Worm (Caenorhabditis elegans) whole organism, L1 larva: ENCODE results near the gene F15D4.5.

Source experiments
- C16A3.4 ChIP-seq: fragments of 150-350 bp; optimal IDR thresholded peaks from 2 replicates; lab custom pipeline; 2014; ENCODE audit warnings: missing biosample characterization, missing genetic modification characterization
- F16B12.6 ChIP-seq: fragments of 150-350 bp; optimal IDR thresholded peaks from 2 replicates; lab custom pipeline; 2014; ENCODE audit warnings: missing biosample characterization, missing genetic modification characterization
- Y116A8C.19 ChIP-seq: sonication (generic microtip); optimal IDR thresholded peaks from 2 replicates; lab custom pipeline; 2016; ENCODE audit warnings: missing compliant biosample characterization, missing genetic modification characterization, borderline replicate concordance
- aha-1 ChIP-seq: fragments of 150-350 bp; optimal IDR thresholded peaks from 2 replicates; lab custom pipeline; 2014; ENCODE audit warnings: missing biosample characterization, missing genetic modification characterization
- alr-1 ChIP-seq: fragments of 200-800 bp; sonication (Bioruptor generic); optimal IDR thresholded peaks from 2 replicates; lab custom pipeline; 2018; ENCODE audit warnings: borderline replicate concordance, mild to moderate bottlenecking, missing genetic modification characterization, missing compliant biosample characterization
- ama-1 ChIP-seq: fragments of 150-350 bp; optimal IDR thresholded peaks from 2 replicates; lab custom pipeline; 2014
- ceh-82 ChIP-seq, 3 experiments: fragments of 150-350 bp in 1 of 3; sonication (generic microtip) in 2 of 3; optimal IDR thresholded peaks; 2 replicates each; lab custom pipeline; 2014 to 2017; ENCODE audit warnings: missing biosample characterization in 3 of 3, missing genetic modification characterization in 3 of 3
- ceh-88 ChIP-seq: fragments of 200-800 bp; sonication (Bioruptor generic); IDR thresholded peaks from 2 replicates; pipeline ENCODE4 v1.3.6; 2022; ENCODE audit warnings: missing genetic modification characterization, missing compliant biosample characterization
- ces-1 ChIP-seq: fragments of 150-350 bp; optimal IDR thresholded peaks from 2 replicates; lab custom pipeline; 2014; ENCODE audit warnings: missing biosample characterization, missing genetic modification reagents, missing genetic modification characterization
- efl-1 ChIP-seq, 4 experiments: fragments of 150-350 bp; optimal IDR thresholded peaks in 3 of 4; peaks in 1 of 4; 1 replicate in 1 of 4; 2 replicates in 3 of 4; lab custom pipeline; 2014; ENCODE audit warnings: missing biosample characterization in 2 of 4, missing genetic modification characterization in 2 of 4, missing genetic modification reagents in 2 of 4
- egl-13 ChIP-seq: sonication (generic microtip); optimal IDR thresholded peaks from 2 replicates; lab custom pipeline; 2016; ENCODE audit warnings: missing genotype, missing genetic modification reagents, missing genetic modification characterization, missing compliant biosample characterization
- egl-27 ChIP-seq, 2 experiments: fragments of 150-350 bp in 1 of 2; sonication (generic microtip); optimal IDR thresholded peaks; 3 replicates each; lab custom pipeline; 2017 to 2018; ENCODE audit warnings: missing biosample characterization in 2 of 2, missing genetic modification characterization in 2 of 2, missing genetic modification reagents in 2 of 2
- elt-3 ChIP-seq, 6 experiments: fragments of 150-350 bp in 1 of 6; sonication (generic microtip); optimal IDR thresholded peaks; 2 replicates each; lab custom pipeline; 2017 to 2018; ENCODE audit warnings: missing biosample characterization in 6 of 6, missing genetic modification characterization in 6 of 6, inconsistent platforms in 1 of 6
- fkh-10 ChIP-seq: sonication (generic microtip); optimal IDR thresholded peaks from 2 replicates; lab custom pipeline; 2017; ENCODE audit warnings: missing biosample characterization, missing genetic modification reagents, missing genetic modification characterization
- fos-1 ChIP-seq: fragments of 150-350 bp; optimal IDR thresholded peaks from 2 replicates; lab custom pipeline; 2014; ENCODE audit warnings: missing biosample characterization, missing genetic modification characterization
- grh-1 ChIP-seq: fragments of 200-800 bp; sonication (Bioruptor generic); IDR thresholded peaks from 2 replicates; pipeline ENCODE4 v1.3.6; 2022; ENCODE audit warnings: missing genetic modification reagents, missing genetic modification characterization, missing compliant biosample characterization
- hpl-2 ChIP-seq: fragments of 150-350 bp; optimal IDR thresholded peaks from 2 replicates; lab custom pipeline; 2014; ENCODE audit warnings: missing biosample characterization, missing genetic modification reagents, missing genetic modification characterization
- irx-1 ChIP-seq: sonication (generic microtip); optimal IDR thresholded peaks from 2 replicates; lab custom pipeline; 2016; ENCODE audit warnings: missing genetic modification characterization, missing compliant biosample characterization
- isw-1 ChIP-seq: fragments of 200-800 bp; sonication (Bioruptor generic); IDR thresholded peaks from 2 replicates; pipeline ENCODE4 v1.3.6; 2022; ENCODE audit warnings: missing genetic modification characterization, missing compliant biosample characterization
- lin-13 ChIP-seq: fragments of 150-350 bp; optimal IDR thresholded peaks from 2 replicates; lab custom pipeline; 2014; ENCODE audit warnings: missing biosample characterization, missing genetic modification reagents, missing genetic modification characterization
- lin-14 ChIP-seq: fragments of 200-800 bp; sonication (Bioruptor generic); optimal IDR thresholded peaks from 2 replicates; lab custom pipeline; 2018; ENCODE audit warnings: mild to moderate bottlenecking, missing genetic modification characterization, moderate library complexity, missing compliant biosample characterization
- lin-15B ChIP-seq: fragments of 150-350 bp; sonication (generic microtip); optimal IDR thresholded peaks from 3 replicates; lab custom pipeline; 2014; ENCODE audit warnings: missing biosample characterization, missing genetic modification characterization
- lin-35 ChIP-seq, 2 experiments: fragments of 150-350 bp; optimal IDR thresholded peaks; 2 replicates each; lab custom pipeline; 2014; ENCODE audit warnings: missing biosample characterization in 2 of 2, missing genetic modification characterization in 2 of 2, missing genetic modification reagents in 2 of 2
- lin-39 ChIP-seq: fragments of 150-350 bp; optimal IDR thresholded peaks from 2 replicates; lab custom pipeline; 2014; ENCODE audit warnings: missing biosample characterization, missing genetic modification reagents, missing genetic modification characterization
- lsy-2 ChIP-seq, 2 experiments: fragments of 150-350 bp; optimal IDR thresholded peaks; 2 replicates each; lab custom pipeline; 2014; ENCODE audit warnings: missing biosample characterization in 2 of 2, missing genetic modification characterization in 2 of 2
- mab-9 ChIP-seq: fragments of 200-800 bp; sonication (Bioruptor generic); IDR thresholded peaks from 2 replicates; pipeline ENCODE4 v1.3.6; 2022; ENCODE audit warnings: missing genetic modification reagents, missing genetic modification characterization, missing compliant biosample characterization
- mdl-1 ChIP-seq, 2 experiments: fragments of 150-350 bp; optimal IDR thresholded peaks; 2 replicates each; lab custom pipeline; 2014 to 2017; ENCODE audit warnings: missing biosample characterization in 2 of 2, missing genetic modification characterization in 2 of 2, inconsistent platforms in 1 of 2
- mep-1 ChIP-seq: fragments of 150-350 bp; optimal IDR thresholded peaks from 2 replicates; lab custom pipeline; 2014; ENCODE audit warnings: missing biosample characterization, missing genetic modification characterization
- nhr-11 ChIP-seq: fragments of 150-350 bp; optimal IDR thresholded peaks from 2 replicates; lab custom pipeline; 2014; ENCODE audit warnings: missing biosample characterization, missing genetic modification characterization
- nhr-19 ChIP-seq: fragments of 200-800 bp; sonication (Bioruptor generic); conservative IDR thresholded peaks from 2 replicates; pipeline ENCODE4 v1.3.6; 2022; ENCODE audit warnings: missing genetic modification characterization, missing compliant biosample characterization
- nhr-20 ChIP-seq: sonication (generic microtip); optimal IDR thresholded peaks from 2 replicates; lab custom pipeline; 2016; ENCODE audit warnings: mild to moderate bottlenecking, missing genetic modification characterization, missing compliant biosample characterization
- nhr-47 ChIP-seq: sonication (generic microtip); optimal IDR thresholded peaks from 2 replicates; lab custom pipeline; 2016; ENCODE audit warnings: mild to moderate bottlenecking, missing genetic modification characterization, moderate library complexity, missing compliant biosample characterization
- nhr-76 ChIP-seq: sonication (generic microtip); optimal IDR thresholded peaks from 2 replicates; lab custom pipeline; 2017; ENCODE audit warnings: missing biosample characterization, missing genetic modification characterization
- nhr-77 ChIP-seq: fragments of 150-350 bp; optimal IDR thresholded peaks from 2 replicates; lab custom pipeline; 2014; ENCODE audit warnings: missing biosample characterization, missing genetic modification characterization
- nhr-84 ChIP-seq: sonication (generic microtip); optimal IDR thresholded peaks from 2 replicates; lab custom pipeline; 2017; ENCODE audit warnings: missing biosample characterization, missing genetic modification characterization
- nhr-85 ChIP-seq: sonication (generic microtip); peaks from one replicate; lab custom pipeline; 2016; ENCODE audit warnings: missing genetic modification characterization, inconsistent platforms, missing compliant biosample characterization
- nhr-90 ChIP-seq: sonication (generic microtip); optimal IDR thresholded peaks from 2 replicates; lab custom pipeline; 2016; ENCODE audit warnings: mild to moderate bottlenecking, missing genetic modification characterization, missing compliant biosample characterization; ENCODE audit not compliant: poor library complexity
- pag-3 ChIP-seq: sonication (generic microtip); optimal IDR thresholded peaks from 2 replicates; lab custom pipeline; 2017; ENCODE audit warnings: missing genetic modification characterization, mild to moderate bottlenecking, missing compliant biosample characterization, antibody characterized with exemption, borderline replicate concordance; ENCODE audit not compliant: insufficient read depth
- pax-3 ChIP-seq: fragments of 200-800 bp; sonication (Bioruptor generic); optimal IDR thresholded peaks from 2 replicates; lab custom pipeline; 2018; ENCODE audit warnings: mild to moderate bottlenecking, missing genetic modification characterization, moderate library complexity, missing compliant biosample characterization
- rnt-1 ChIP-seq: sonication (generic microtip); optimal IDR thresholded peaks from 2 replicates; lab custom pipeline; 2016; ENCODE audit warnings: mild to moderate bottlenecking, missing genetic modification characterization, moderate library complexity, missing compliant biosample characterization
- snpc-4 ChIP-seq: fragments of 150-350 bp; optimal IDR thresholded peaks from 2 replicates; lab custom pipeline; 2014; ENCODE audit warnings: missing biosample characterization, missing genetic modification characterization
- sox-4 ChIP-seq: sonication (generic microtip); optimal IDR thresholded peaks from 2 replicates; lab custom pipeline; 2016; ENCODE audit warnings: missing genetic modification characterization, missing compliant biosample characterization
- sptf-1 ChIP-seq: fragments of 150-350 bp; optimal IDR thresholded peaks from 2 replicates; lab custom pipeline; 2014; ENCODE audit warnings: missing biosample characterization, missing genetic modification characterization
- swsn-7 ChIP-seq: sonication (generic microtip); optimal IDR thresholded peaks from 2 replicates; lab custom pipeline; 2016; ENCODE audit warnings: missing genetic modification characterization, missing compliant biosample characterization
- unc-130 ChIP-seq: fragments of 150-350 bp; optimal IDR thresholded peaks from 2 replicates; lab custom pipeline; 2017; ENCODE audit warnings: missing biosample characterization, missing genetic modification characterization, inconsistent platforms
- unc-30 ChIP-seq: sonication (generic microtip); optimal IDR thresholded peaks from 2 replicates; lab custom pipeline; 2017; ENCODE audit warnings: missing biosample characterization, missing genetic modification characterization
- unc-86 ChIP-seq: sonication (generic microtip); optimal IDR thresholded peaks from 2 replicates; lab custom pipeline; 2016; ENCODE audit warnings: missing genetic modification characterization, missing compliant biosample characterization
- unc-98 ChIP-seq: fragments of 200-800 bp; sonication (Bioruptor generic); IDR thresholded peaks from 2 replicates; pipeline ENCODE4 v1.3.6; 2022; ENCODE audit warnings: missing genetic modification characterization, missing compliant biosample characterization
- vab-15 ChIP-seq: sonication (generic microtip); optimal IDR thresholded peaks from 2 replicates; lab custom pipeline; 2017; ENCODE audit warnings: missing genotype, mild to moderate bottlenecking, missing genetic modification characterization, missing compliant biosample characterization
- zag-1 ChIP-seq: fragments of 150-350 bp; optimal IDR thresholded peaks from 2 replicates; lab custom pipeline; 2014; ENCODE audit warnings: missing biosample characterization, missing genetic modification characterization
- ztf-11 ChIP-seq, 2 experiments: sonication (generic microtip); optimal IDR thresholded peaks; 2 replicates each; lab custom pipeline; 2016 to 2017; ENCODE audit warnings: missing genetic modification characterization in 2 of 2, missing biosample characterization in 1 of 2, missing compliant biosample characterization in 1 of 2
- ztf-4 ChIP-seq: fragments of 150-350 bp; optimal IDR thresholded peaks from 2 replicates; lab custom pipeline; 2014; ENCODE audit warnings: missing biosample characterization, missing genetic modification characterization

Gene F15D4.5

DNA sequence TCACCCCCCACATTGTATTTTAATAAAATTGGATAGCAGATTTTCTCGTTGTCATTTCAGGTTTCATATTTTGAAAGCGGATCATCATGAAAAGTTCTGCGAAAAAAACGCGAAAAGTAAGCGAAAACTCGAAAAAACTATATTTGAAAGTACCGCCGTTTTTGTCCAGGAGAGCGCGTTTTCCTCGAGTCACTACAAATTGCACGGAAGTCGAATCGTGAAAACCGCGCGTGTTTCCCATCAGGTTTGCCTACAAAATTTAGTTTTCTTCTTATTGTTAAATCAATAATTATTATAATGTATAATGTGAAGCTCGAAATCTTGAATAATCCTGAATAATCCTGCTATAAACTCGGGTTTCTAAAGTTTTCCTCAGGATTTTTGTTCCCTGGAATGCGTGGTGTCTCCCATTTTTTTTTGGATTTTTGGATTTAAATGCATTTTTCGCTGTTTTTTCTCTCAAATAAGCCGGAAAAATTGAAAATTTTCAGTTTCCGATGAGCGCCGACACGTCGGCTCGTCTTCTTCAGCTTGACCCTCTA is 45.4 kb upstream of the F15D4.5 start, which contains the start of gene btf-1 (continued):
- TF ChIP-seq C16A3.4 (tag; lab: Kevin White, UChicago) (peak; percentile 83), unc-30 (tag; lab: Kevin White, UChicago) (no peak), hpl-2 (GFP tag; lab: Kevin White, UChicago) (peak; percentile 45), irx-1 (peak; percentile 87), elt-3 (tag; optimal IDR thresholded peaks at IDR 0.05; lab: Kevin White, UChicago) (peak in 2 of 6 experiments; percentile 49 to 74), efl-1 (optimal IDR thresholded peaks at IDR 0.05; lab: Kevin White, UChicago) (peak; percentile 94 to 97), efl-1 (GFP tag; optimal IDR thresholded peaks at IDR 0.05 in 1 of 2; lab: Kevin White, UChicago) (peak; percentile 96 to 100), lin-14 (peak; percentile 88), mdl-1 (tag; optimal IDR thresholded peaks at IDR 0.05; lab: Kevin White, UChicago) (peak in 1 of 2 experiments; percentile 28), nhr-77 (tag; lab: Kevin White, UChicago) (peak; percentile 70), unc-98 (GFP tag; lab: Robert Waterston, UW) (peak; percentile 87), nhr-19 (peak; percentile 86), F16B12.6 (tag; lab: Kevin White, UChicago) (no peak), snpc-4 (tag; lab: Kevin White, UChicago) (peak; percentile 64), unc-130 (tag; lab: Kevin White, UChicago) (no peak), nhr-90 (tag; lab: Kevin White, UChicago) (peak; percentile 94), vab-15 (peak; percentile 48), sox-4 (tag; lab: Kevin White, UChicago) (peak; percentile 84), pax-3 (peak; percentile 97), lin-39 (tag; lab: Kevin White, UChicago) (peak; percentile 60), ces-1 (GFP tag; lab: Kevin White, UChicago) (no peak), Y116A8C.19 (tag; lab: Kevin White, UChicago) (peak; percentile 55), alr-1 (tag; lab: Kevin White, UChicago) (no peak), mep-1 (peak; percentile 84), isw-1 (GFP tag; lab: Robert Waterston, UW) (peak; percentile 87), lsy-2 (tag; optimal IDR thresholded peaks at IDR 0.05; lab: Kevin White, UChicago) (peak; percentile 74 to 84), mab-9 (GFP tag; lab: Robert Waterston, UW) (peak; percentile 68; the same call in 1 of the 2 replicates), grh-1 (GFP tag; lab: Robert Waterston, UW) (peak; percentile 74), ceh-82 (tag; optimal IDR thresholded peaks at IDR 0.05; lab: Kevin White, UChicago) (peak; percentile 6 to 56 (median 32)), fkh-10 (GFP tag; lab: Kevin White, UChicago) (no peak), lin-13 (GFP tag; lab: Kevin White, UChicago) (peak; percentile 9), swsn-7 (tag; lab: Kevin White, UChicago) (peak; percentile 83), fos-1 (tag; lab: Kevin White, UChicago) (peak; percentile 73), ceh-88 (GFP tag; lab: Robert Waterston, UW) (peak; percentile 86), egl-27 (tag; optimal IDR thresholded peaks at IDR 0.05; lab: Kevin White, UChicago) (peak in 1 of 2 experiments; percentile 12), nhr-20 (tag; lab: Kevin White, UChicago) (peak; percentile 88), lin-15B (tag; lab: Kevin White, UChicago) (peak; percentile 59), nhr-11 (tag; lab: Kevin White, UChicago) (no peak), unc-86 (peak; percentile 82), sptf-1 (tag; lab: Kevin White, UChicago) (no peak), ztf-11 (tag; optimal IDR thresholded peaks at IDR 0.05; lab: Kevin White, UChicago) (peak in 1 of 2 experiments; percentile 85), ama-1 (lab: Kevin White, UChicago) (peak; percentile 86), zag-1 (tag; lab: Kevin White, UChicago) (peak; percentile 43), nhr-84 (no peak), nhr-47 (tag; lab: Kevin White, UChicago) (peak; percentile 95), aha-1 (peak; percentile 23), nhr-76 (tag; lab: Kevin White, UChicago) (no peak), lin-35 (GFP tag; optimal IDR thresholded peaks at IDR 0.05; lab: Kevin White, UChicago) (peak; percentile 95 to 97), nhr-85 (peak; percentile 97), egl-13 (tag; lab: Kevin White, UChicago) (peak; percentile 80), ztf-4 (tag; lab: Kevin White, UChicago) (peak; percentile 13), pag-3 (tag; lab: Kevin White, UChicago) (no peak), rnt-1 (tag; lab: Kevin White, UChicago) (peak; percentile 88)
